Worm (Caenorhabditis elegans): ENCODE results near the gene T28F3.5.

T28F3.5 gene

ce11 chrIV:17346599-17347218 is 52.1 kb downstream of the T28F3.5 start, which contains the start of the genes clec-197 and clec-198:
Gene clec-197 (minus strand): TSS chrIV:17346699.
Gene clec-198 (plus strand): TSS chrIV:17347168.
- no peak for TF ChIP-seq T07F8.4 (tag; optimal IDR thresholded peaks at IDR 0.05)
- no peak for TF ChIP-seq dpff-1 (tag; optimal IDR thresholded peaks at IDR 0.05)

All from whole organism, young adult.